Worm (Caenorhabditis elegans): ENCODE measurements around the gene ZK185.2.

ZK185.2 gene

DNA sequence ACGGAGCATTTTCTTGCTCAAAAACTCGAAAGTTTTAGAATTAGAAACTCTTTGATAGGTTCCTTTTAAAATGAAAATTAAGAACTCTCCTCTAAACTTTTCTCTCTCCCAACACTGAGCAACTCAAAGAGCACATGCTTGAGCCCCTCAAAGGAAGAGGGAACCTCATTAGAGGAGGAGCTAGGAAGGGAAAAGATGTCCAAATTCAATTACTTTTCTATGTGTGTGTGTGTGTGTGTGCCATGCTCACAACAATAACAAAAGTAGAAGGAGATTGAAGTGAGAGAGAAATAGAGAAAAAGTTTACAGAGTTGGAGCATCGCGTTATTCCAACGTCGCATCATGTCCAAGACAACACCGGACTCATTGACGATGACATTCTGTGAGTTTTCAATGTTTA, 49.6 kb downstream of the ZK185.2 start:
- no peak for TF ChIP-seq ceh-83 (GFP tag; optimal IDR thresholded peaks at IDR 0.05)
- no peak for TF ChIP-seq mls-2 (tag; optimal IDR thresholded peaks at IDR 0.05)
- peak; percentile 100 for TF ChIP-seq ces-1 (GFP tag; optimal IDR thresholded peaks at IDR 0.05)
- TF ChIP-seq tbx-8 (GFP tag; optimal IDR thresholded peaks at IDR 0.05): no peak
- no peak for TF ChIP-seq ham-2 (GFP tag; optimal IDR thresholded peaks at IDR 0.05)
- no peak for TF ChIP-seq lin-13 (tag; optimal IDR thresholded peaks at IDR 0.05)
- TF ChIP-seq mep-1 (tag; optimal IDR thresholded peaks at IDR 0.05): peak; percentile 26
- no peak for TF ChIP-seq M03D4.4 (tag; optimal IDR thresholded peaks at IDR 0.05)

DNA sequence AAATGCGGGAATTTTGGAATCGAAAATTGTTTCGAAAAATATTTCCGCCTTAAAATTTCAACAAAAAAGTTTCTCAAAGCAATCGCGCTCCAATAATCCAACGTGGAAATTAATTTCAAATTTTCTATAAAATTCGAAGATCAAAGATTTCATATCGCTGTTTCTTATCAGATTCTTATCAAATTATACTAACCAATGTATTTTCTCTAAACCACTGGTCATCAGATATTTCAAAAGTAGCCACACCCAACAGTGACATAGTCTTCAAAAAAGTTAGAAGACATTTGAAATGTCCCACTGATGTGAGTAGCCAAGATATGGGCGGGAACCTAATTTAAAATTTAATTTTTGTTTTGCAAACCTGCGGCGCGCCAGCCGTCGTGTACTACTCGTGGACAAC, 51.2 kb downstream of the ZK185.2 start:
- TF ChIP-seq ceh-39 (tag; optimal IDR thresholded peaks at IDR 0.05): no peak
- no peak for TF ChIP-seq ceh-83 (GFP tag; optimal IDR thresholded peaks at IDR 0.05)
- TF ChIP-seq unc-120 (tag; optimal IDR thresholded peaks at IDR 0.05; ENCODE audit: poor library complexity, severe bottlenecking): no peak
- no peak for TF ChIP-seq nhr-12 (tag; optimal IDR thresholded peaks at IDR 0.05)
- no peak for TF ChIP-seq flh-1 (GFP tag; optimal IDR thresholded peaks at IDR 0.05)
- TF ChIP-seq bed-3 (GFP tag; optimal IDR thresholded peaks at IDR 0.05): no peak
- TF ChIP-seq nhr-28 (tag; optimal IDR thresholded peaks at IDR 0.05): no peak
- no peak for TF ChIP-seq lin-13 (tag; optimal IDR thresholded peaks at IDR 0.05)
- TF ChIP-seq unc-39 (tag; optimal IDR thresholded peaks at IDR 0.05): no peak
- TF ChIP-seq drap-1 (GFP tag; optimal IDR thresholded peaks at IDR 0.05): no peak
- no peak for TF ChIP-seq pha-4 (tag; optimal IDR thresholded peaks at IDR 0.05)
- TF ChIP-seq hlh-1 (tag; optimal IDR thresholded peaks at IDR 0.05): no peak
- no peak for TF ChIP-seq lsy-2 (tag; optimal IDR thresholded peaks at IDR 0.05)
- TF ChIP-seq ham-2 (GFP tag; optimal IDR thresholded peaks at IDR 0.05): no peak
- no peak for TF ChIP-seq ces-1 (GFP tag; optimal IDR thresholded peaks at IDR 0.05)
- TF ChIP-seq zip-8 (tag; optimal IDR thresholded peaks at IDR 0.05): no peak
- no peak for TF ChIP-seq blmp-1 (tag; optimal IDR thresholded peaks at IDR 0.05)
- no peak for TF ChIP-seq ztf-11 (tag; optimal IDR thresholded peaks at IDR 0.05)
- TF ChIP-seq nhr-237 (tag; optimal IDR thresholded peaks at IDR 0.05): no peak

DNA sequence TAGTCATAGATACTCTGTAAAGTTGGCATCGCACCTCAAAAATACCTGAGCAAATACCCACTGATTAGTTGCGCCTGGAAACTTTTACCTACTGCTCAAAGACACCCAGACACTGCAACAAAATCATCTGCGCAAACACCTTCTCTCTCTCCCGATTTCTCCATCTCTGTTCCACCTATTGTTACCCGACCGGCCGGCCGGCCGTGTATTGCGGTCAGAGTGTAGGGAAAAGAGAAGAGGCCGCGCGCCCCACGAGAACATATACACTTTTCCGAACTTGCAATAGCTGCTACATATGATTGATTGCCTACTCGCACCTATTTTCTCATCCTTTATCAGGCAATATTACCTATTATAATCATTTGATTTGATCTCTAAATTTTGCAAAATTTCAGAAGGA, 52.1 kb downstream of the ZK185.2 start:
- TF ChIP-seq cnd-1 (tag; optimal IDR thresholded peaks at IDR 0.05) (peak; percentile 0), hlh-1 (tag; optimal IDR thresholded peaks at IDR 0.05) (no peak), bed-3 (GFP tag; optimal IDR thresholded peaks at IDR 0.05) (no peak), nhr-237 (tag; optimal IDR thresholded peaks at IDR 0.05) (no peak), ham-2 (GFP tag; optimal IDR thresholded peaks at IDR 0.05) (peak; percentile 41), blmp-1 (tag; optimal IDR thresholded peaks at IDR 0.05) (no peak), mep-1 (tag; optimal IDR thresholded peaks at IDR 0.05) (no peak), M03D4.4 (tag; optimal IDR thresholded peaks at IDR 0.05) (no peak), nhr-76 (tag; optimal IDR thresholded peaks at IDR 0.05) (no peak), pha-4 (tag; optimal IDR thresholded peaks at IDR 0.05) (peak; percentile 31), flh-1 (GFP tag; optimal IDR thresholded peaks at IDR 0.05) (no peak)
